Fruit fly (Drosophila melanogaster) whole organism, embryonic: ENCODE data around the gene bab2.
A peak's percentile ranks its signal among the peaks of the same experiment; 100 is the strongest.

Experiments
- Asciz ChIP-seq: fragments of 200-800 bp; sonication (Bioruptor generic); optimal IDR thresholded peaks from 2 replicates; lab custom pipeline; 2017; ENCODE audit warnings: missing biosample characterization, mild to moderate bottlenecking, missing genetic modification characterization, missing genetic modification reagents
- Awh ChIP-seq: fragments of 200-800 bp; sonication (Bioruptor generic); IDR thresholded peaks from 2 replicates; pipeline ENCODE4, ENCODE4 v1.3.6; 2022; ENCODE audit warnings: missing biosample characterization, missing genetic modification characterization
- CG10654 ChIP-seq: fragments of 200-800 bp; sonication (Bioruptor generic); optimal IDR thresholded peaks from 2 replicates; lab custom pipeline; 2016; ENCODE audit warnings: missing biosample characterization, missing genetic modification characterization
- CG11093 ChIP-seq: fragments of 200-800 bp; sonication (Bioruptor generic); IDR thresholded peaks from 3 replicates; pipeline ENCODE4 v1.3.6; 2022; ENCODE audit warnings: missing biosample characterization, missing genetic modification characterization
- CG12104 ChIP-seq: fragments of 200-800 bp; sonication (Bioruptor generic); optimal IDR thresholded peaks from 3 replicates; lab custom pipeline; 2016; ENCODE audit warnings: missing biosample characterization, missing genetic modification characterization
- CG12769 ChIP-seq: fragments of 200-800 bp; sonication (Bioruptor generic); optimal IDR thresholded peaks from 2 replicates; lab custom pipeline; 2019; ENCODE audit warnings: missing biosample characterization, mild to moderate bottlenecking, missing genetic modification characterization, moderate library complexity
- CG13424 ChIP-seq: fragments of 200-800 bp; sonication (Bioruptor generic); optimal IDR thresholded peaks from 2 replicates; lab custom pipeline; 2019; ENCODE audit warnings: missing biosample characterization, mild to moderate bottlenecking, missing genetic modification characterization, moderate library complexity
- CG16815 ChIP-seq: fragments of 200-800 bp; sonication (Bioruptor generic); optimal IDR thresholded peaks from 3 replicates; lab custom pipeline; 2017; ENCODE audit warnings: missing biosample characterization, mild to moderate bottlenecking, missing genetic modification characterization
- CG18764 ChIP-seq: fragments of 200-800 bp; sonication (Bioruptor generic); optimal IDR thresholded peaks from 3 replicates; lab custom pipeline; 2016; ENCODE audit warnings: missing biosample characterization, missing genetic modification characterization
- CG2199 ChIP-seq: fragments of 200-800 bp; sonication (Bioruptor generic); IDR thresholded peaks from 3 replicates; pipeline ENCODE4 v1.3.6; 2022; ENCODE audit warnings: missing biosample characterization, missing genetic modification characterization
- CG31441 ChIP-seq: fragments of 200-800 bp; sonication (Bioruptor generic); IDR thresholded peaks from 2 replicates; pipeline ENCODE4 v1.3.6; 2022; ENCODE audit warnings: missing biosample characterization, missing genetic modification characterization
- CG3847 ChIP-seq: fragments of 200-800 bp; sonication (Bioruptor generic); IDR thresholded peaks from 2 replicates; pipeline ENCODE4 v1.3.6; 2022; ENCODE audit warnings: missing biosample characterization, missing genetic modification characterization
- CG5180 ChIP-seq: fragments of 200-800 bp; sonication (Bioruptor generic); optimal IDR thresholded peaks from 3 replicates; lab custom pipeline; 2017; ENCODE audit warnings: missing biosample characterization, missing genetic modification characterization, mild to moderate bottlenecking, moderate library complexity, missing genetic modification reagents
- CG6765 ChIP-seq: fragments of 200-800 bp; sonication (Bioruptor generic); optimal IDR thresholded peaks from 3 replicates; lab custom pipeline; 2017; ENCODE audit warnings: missing biosample characterization, mild to moderate bottlenecking, missing genetic modification characterization
- CG8281 ChIP-seq: fragments of 200-800 bp; sonication (Bioruptor generic); optimal IDR thresholded peaks from 2 replicates; lab custom pipeline; 2018; ENCODE audit warnings: missing biosample characterization, mild to moderate bottlenecking, missing genetic modification characterization, moderate library complexity
- CG8290 ChIP-seq, 3 experiments: fragments of 200-800 bp; sonication (Bioruptor generic); optimal IDR thresholded peaks; 2 replicates each; lab custom pipeline; 2016 to 2019; ENCODE audit warnings: missing biosample characterization in 3 of 3, missing genetic modification characterization in 3 of 3, mild to moderate bottlenecking in 2 of 3, moderate library complexity in 1 of 3
- D19A ChIP-seq: fragments of 200-800 bp; optimal IDR thresholded peaks from 3 replicates; lab custom pipeline; 2019; ENCODE audit warnings: missing biosample characterization, mild to moderate bottlenecking, missing genetic modification characterization, moderate library complexity
- GATAe ChIP-seq: fragments of 200-800 bp; sonication (Bioruptor generic); conservative IDR thresholded peaks from 2 replicates; pipeline ENCODE4 v1.3.6; 2022; ENCODE audit warnings: missing biosample characterization, missing genetic modification characterization
- HLHmδ ChIP-seq: fragments of 200-800 bp; sonication (Bioruptor generic); optimal IDR thresholded peaks from 2 replicates; lab custom pipeline; 2018; ENCODE audit warnings: missing biosample characterization, mild to moderate bottlenecking, missing genetic modification characterization, moderate library complexity
- Hr78 ChIP-seq, 2 experiments: fragments of 200-800 bp in 1 of 2; fragments of >200 bp in 1 of 2; sonication (Bioruptor generic) in 1 of 2; optimal IDR thresholded peaks; 2 replicates each; lab custom pipeline; 2017 to 2019; ENCODE audit warnings: missing biosample characterization in 2 of 2, missing genetic modification characterization in 2 of 2, mild to moderate bottlenecking in 1 of 2, moderate library complexity in 1 of 2
- Med ChIP-seq: fragments of 200-800 bp; sonication (Bioruptor generic); peaks from one replicate; lab custom pipeline; 2016; ENCODE audit warnings: missing biosample characterization, missing genetic modification characterization, mild to moderate bottlenecking, inconsistent platforms, moderate library complexity
- Rx ChIP-seq: fragments of 200-800 bp; sonication (Bioruptor generic); IDR thresholded peaks from 2 replicates; pipeline ENCODE4 v1.3.6; 2022; ENCODE audit warnings: missing biosample characterization, missing genetic modification characterization
- Sox102F ChIP-seq: fragments of 200-800 bp; sonication (Bioruptor generic); optimal IDR thresholded peaks from 2 replicates; lab custom pipeline; 2018; ENCODE audit warnings: missing biosample characterization, mild to moderate bottlenecking, missing genetic modification characterization, moderate library complexity
- Vsx1 ChIP-seq: fragments of 200-800 bp; sonication (Bioruptor generic); optimal IDR thresholded peaks from 2 replicates; lab custom pipeline; 2017; ENCODE audit warnings: missing biosample characterization, mild to moderate bottlenecking, missing genetic modification characterization, missing genetic modification reagents
- ash1 ChIP-seq: fragments of 200-800 bp; sonication (Bioruptor generic); optimal IDR thresholded peaks from 2 replicates; lab custom pipeline; 2018; ENCODE audit warnings: missing biosample characterization, mild to moderate bottlenecking, missing genetic modification characterization
- bcd ChIP-seq: fragments of 200-800 bp; sonication (Bioruptor generic); optimal IDR thresholded peaks from 2 replicates; lab custom pipeline; 2017; ENCODE audit warnings: missing biosample characterization, mild to moderate bottlenecking, missing genetic modification characterization
- caup ChIP-seq: fragments of 200-800 bp; sonication (Bioruptor generic); optimal IDR thresholded peaks from 3 replicates; lab custom pipeline; 2017; ENCODE audit warnings: missing biosample characterization, mild to moderate bottlenecking, missing genetic modification characterization, moderate library complexity; ENCODE audit not compliant: severe bottlenecking
- cg ChIP-seq: fragments of 200-800 bp; sonication (Bioruptor generic); optimal IDR thresholded peaks from 3 replicates; lab custom pipeline; 2019; ENCODE audit warnings: missing biosample characterization, mild to moderate bottlenecking, missing genetic modification characterization, moderate library complexity
- crol ChIP-seq: fragments of 200-800 bp; sonication (Bioruptor generic); IDR thresholded peaks from 2 replicates; pipeline ENCODE4 v1.3.6; 2022; ENCODE audit warnings: missing biosample characterization, missing genetic modification characterization
- cwo ChIP-seq: fragments of 200-800 bp; sonication (Bioruptor generic); optimal IDR thresholded peaks from 3 replicates; lab custom pipeline; 2017; ENCODE audit warnings: missing biosample characterization, missing genetic modification characterization, mild to moderate bottlenecking, moderate library complexity, missing genetic modification reagents
- hth ChIP-seq: fragments of >200 bp; optimal IDR thresholded peaks from 2 replicates; lab custom pipeline; 2017; ENCODE audit warnings: inconsistent platforms
- kni ChIP-seq: fragments of 200-800 bp; sonication (Bioruptor generic); optimal IDR thresholded peaks from 3 replicates; lab custom pipeline; 2017; ENCODE audit warnings: mild to moderate bottlenecking, missing biosample characterization, missing genetic modification reagents, missing genetic modification characterization
- lab ChIP-seq: fragments of 200-800 bp; sonication (Bioruptor generic); optimal IDR thresholded peaks from 3 replicates; lab custom pipeline; 2017; ENCODE audit warnings: missing biosample characterization, missing genetic modification characterization, mild to moderate bottlenecking, moderate library complexity, missing genetic modification reagents
- maf-S ChIP-seq: fragments of 200-800 bp; sonication (Bioruptor generic); optimal IDR thresholded peaks from 2 replicates; lab custom pipeline; 2016; ENCODE audit warnings: missing biosample characterization, missing genetic modification characterization
- mirr ChIP-seq: fragments of 200-800 bp; sonication (Bioruptor generic); optimal IDR thresholded peaks from 3 replicates; lab custom pipeline; 2018; ENCODE audit warnings: missing biosample characterization, mild to moderate bottlenecking, missing genetic modification characterization
- ro ChIP-seq: fragments of 200-800 bp; sonication (Bioruptor generic); IDR thresholded peaks from 2 replicates; pipeline ENCODE4 v1.3.6; 2022; ENCODE audit warnings: missing biosample characterization, missing genetic modification characterization
- row ChIP-seq: fragments of 200-800 bp; sonication (Bioruptor generic); IDR thresholded peaks from 3 replicates; pipeline ENCODE4 v1.3.6; 2022; ENCODE audit warnings: missing biosample characterization, missing genetic modification characterization
- sens ChIP-seq: fragments of 200-800 bp; sonication (Bioruptor generic); peaks from one replicate; lab custom pipeline; 2016; ENCODE audit warnings: missing biosample characterization, missing genetic modification characterization
- sqz ChIP-seq: fragments of 200-800 bp; sonication (Bioruptor generic); optimal IDR thresholded peaks from 3 replicates; lab custom pipeline; 2018; ENCODE audit warnings: missing biosample characterization, mild to moderate bottlenecking, missing genetic modification characterization
- sr ChIP-seq: fragments of 200-800 bp; sonication (Bioruptor generic); IDR thresholded peaks from 3 replicates; pipeline ENCODE4 v1.3.6; 2022; ENCODE audit warnings: missing biosample characterization, missing genetic modification characterization
- stc ChIP-seq: fragments of 200-800 bp; sonication (Bioruptor generic); IDR thresholded peaks from 2 replicates; pipeline ENCODE4 v1.3.6; 2022; ENCODE audit warnings: missing biosample characterization, missing genetic modification characterization
- sug ChIP-seq: fragments of 200-800 bp; optimal IDR thresholded peaks from 2 replicates; lab custom pipeline; 2019; ENCODE audit warnings: missing biosample characterization, mild to moderate bottlenecking, missing genetic modification characterization, moderate library complexity
- unpg ChIP-seq: fragments of 200-800 bp; sonication (Bioruptor generic); optimal IDR thresholded peaks from 3 replicates; lab custom pipeline; 2018; ENCODE audit warnings: missing biosample characterization, mild to moderate bottlenecking, missing genetic modification characterization, moderate library complexity
- vvl ChIP-seq: fragments of 200-800 bp; sonication (Bioruptor generic); IDR thresholded peaks from 2 replicates; pipeline ENCODE4 v1.3.6; 2022; ENCODE audit warnings: missing biosample characterization, missing genetic modification characterization
- wor ChIP-seq: fragments of 200-800 bp; sonication (Bioruptor generic); IDR thresholded peaks from 2 replicates; pipeline ENCODE4 v1.3.6; 2022; ENCODE audit warnings: missing biosample characterization, missing genetic modification characterization

The bab2 gene

dm6 chr3L:1094123-1094522, 83.0 kb downstream of the bab2 start:
- TF ChIP-seq wor (GFP tag; lab: Robert Waterston, UW) (no peak), CG6765 (GFP tag; lab: Kevin White, UChicago) (no peak), unpg (GFP tag; lab: Kevin White, UChicago) (no peak)

DNA sequence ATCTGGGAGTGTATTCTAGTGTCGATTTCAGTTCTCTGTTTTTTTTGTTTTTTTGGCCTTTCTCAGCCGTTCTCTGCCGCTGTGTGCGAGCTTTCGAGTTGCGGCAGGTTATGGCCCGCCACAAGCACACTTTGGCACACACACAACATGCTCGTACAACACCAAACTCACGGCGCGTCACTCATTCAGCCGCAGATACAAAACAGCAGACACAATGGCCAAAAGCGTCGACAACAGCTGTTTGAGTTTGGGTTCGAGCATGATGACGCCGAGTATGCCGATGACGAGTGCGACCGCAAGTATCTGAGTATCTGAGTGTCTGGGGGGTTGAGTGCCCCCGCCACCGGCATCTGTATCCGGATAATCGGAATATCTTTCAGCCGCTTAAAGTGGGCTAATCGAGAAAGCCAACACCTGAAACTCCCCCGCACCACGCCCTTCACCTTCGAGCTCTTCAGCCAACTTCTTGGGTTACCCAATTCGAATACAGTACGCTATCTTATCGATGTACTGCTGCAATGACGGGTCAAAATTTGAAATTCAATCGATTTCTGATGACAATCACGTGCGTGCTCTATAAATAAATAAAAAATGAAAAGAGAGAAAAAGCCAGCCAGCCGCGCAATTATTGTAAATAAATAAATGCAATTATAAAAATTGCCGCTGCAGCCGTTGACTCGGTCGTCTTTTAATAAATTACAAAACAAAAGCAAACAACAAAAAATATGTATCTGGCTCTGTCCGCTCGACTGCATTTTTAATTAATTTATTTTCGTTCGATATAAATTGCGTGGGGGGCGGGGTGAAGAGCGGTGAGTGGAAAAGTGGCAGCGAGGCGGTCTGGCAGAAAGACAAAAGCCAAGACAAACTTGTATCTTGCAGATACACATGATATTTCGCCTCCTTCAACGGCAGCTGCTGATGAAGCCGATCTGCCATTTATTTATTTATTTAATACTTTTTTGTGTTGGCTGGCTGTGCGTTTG, 83.9 kb downstream of the bab2 start:
- no peak for TF ChIP-seq caup (GFP tag; lab: Kevin White, UChicago)
- peak; percentile 20 for TF ChIP-seq cg (GFP tag; lab: Kevin White, UChicago)
- 0 out of 2 replicates have a peak, but pooled peaks have one; percentile 6 for TF ChIP-seq stc (GFP tag; lab: Robert Waterston, UW)
- peak; percentile 33 for TF ChIP-seq CG12769 (tag; lab: Kevin White, UChicago)
- TF ChIP-seq vvl (GFP tag; lab: Robert Waterston, UW): peak; percentile 31; the same call in 1 of the 2 replicates
- TF ChIP-seq CG8281 (tag; lab: Kevin White, UChicago): no peak
- TF ChIP-seq maf-S (GFP tag; lab: Kevin White, UChicago): no peak
- TF ChIP-seq hth (lab: Kevin White, UChicago): no peak
- TF ChIP-seq ash1 (GFP tag; lab: Kevin White, UChicago): no peak
- TF ChIP-seq Asciz (GFP tag; lab: Kevin White, UChicago): no peak
- TF ChIP-seq Vsx1 (GFP tag; lab: Kevin White, UChicago): peak; percentile 67
- no peak for TF ChIP-seq CG3847
- TF ChIP-seq mirr (GFP tag; lab: Kevin White, UChicago): no peak
- peak; percentile 46 for TF ChIP-seq lab
- no peak for TF ChIP-seq CG16815 (GFP tag; lab: Kevin White, UChicago)
- no peak for TF ChIP-seq ro (GFP tag; lab: Robert Waterston, UW)
- 0 out of 2 replicates have a peak, but pooled peaks have one; percentile 36 for TF ChIP-seq GATAe (GFP tag; lab: Robert Waterston, UW)
- no peak for TF ChIP-seq Rx (GFP tag; lab: Robert Waterston, UW)
- TF ChIP-seq D19A (tag; lab: Kevin White, UChicago): peak; percentile 11
- TF ChIP-seq row (GFP tag; lab: Robert Waterston, UW): 0 out of 3 replicates have a peak, but pooled peaks have one; percentile 2
- TF ChIP-seq sug: peak; percentile 37
- no peak for TF ChIP-seq CG18764 (GFP tag; lab: Kevin White, UChicago)
- peak; percentile 42; the same call in 1 of the 2 replicates for TF ChIP-seq crol (GFP tag; lab: Robert Waterston, UW)
- no peak for TF ChIP-seq CG13424
- TF ChIP-seq sqz (GFP tag; lab: Kevin White, UChicago): peak; percentile 4
- TF ChIP-seq sr (GFP tag; lab: Robert Waterston, UW): peak; percentile 83; the same call in 2 of the 3 replicates
- TF ChIP-seq bcd (GFP tag; lab: Kevin White, UChicago): no peak
- peak; percentile 50 for TF ChIP-seq sens
- no peak for TF ChIP-seq CG12104
- peak; percentile 50 for TF ChIP-seq kni (GFP tag; lab: Kevin White, UChicago)
- TF ChIP-seq Awh (GFP tag; lab: Robert Waterston, UW): peak; percentile 64; the same call in 1 of the 2 replicates
- TF ChIP-seq Med (GFP tag; lab: Kevin White, UChicago): peak; percentile 44
- no peak for TF ChIP-seq CG31441 (GFP tag; lab: Robert Waterston, UW)
- TF ChIP-seq Sox102F (GFP tag; lab: Kevin White, UChicago): peak; percentile 9
- peak; percentile 95 for TF ChIP-seq CG5180 (GFP tag; lab: Kevin White, UChicago)
- peak; percentile 65 for TF ChIP-seq cwo
- no peak for TF ChIP-seq CG8290 (GFP tag; optimal IDR thresholded peaks at IDR 0.05; lab: Kevin White, UChicago)
- peak in 1 of 2 experiments; percentile 24 for TF ChIP-seq CG8290 (tag; optimal IDR thresholded peaks at IDR 0.05; lab: Kevin White, UChicago)
- TF ChIP-seq CG2199: peak; percentile 79; the same call in 1 of the 3 replicates
- TF ChIP-seq Hr78 (GFP tag; optimal IDR thresholded peaks at IDR 0.05; lab: Kevin White, UChicago): peak in 1 of 2 experiments; percentile 34
- no peak for TF ChIP-seq CG10654 (GFP tag; lab: Kevin White, UChicago)
- no peak for TF ChIP-seq CG11093 (GFP tag; lab: Robert Waterston, UW)
- TF ChIP-seq HLHmδ: no peak
